Fruit fly (Drosophila melanogaster): ENCODE results near the gene Pi4KIIIalpha.

Gene Pi4KIIIalpha

DNA sequence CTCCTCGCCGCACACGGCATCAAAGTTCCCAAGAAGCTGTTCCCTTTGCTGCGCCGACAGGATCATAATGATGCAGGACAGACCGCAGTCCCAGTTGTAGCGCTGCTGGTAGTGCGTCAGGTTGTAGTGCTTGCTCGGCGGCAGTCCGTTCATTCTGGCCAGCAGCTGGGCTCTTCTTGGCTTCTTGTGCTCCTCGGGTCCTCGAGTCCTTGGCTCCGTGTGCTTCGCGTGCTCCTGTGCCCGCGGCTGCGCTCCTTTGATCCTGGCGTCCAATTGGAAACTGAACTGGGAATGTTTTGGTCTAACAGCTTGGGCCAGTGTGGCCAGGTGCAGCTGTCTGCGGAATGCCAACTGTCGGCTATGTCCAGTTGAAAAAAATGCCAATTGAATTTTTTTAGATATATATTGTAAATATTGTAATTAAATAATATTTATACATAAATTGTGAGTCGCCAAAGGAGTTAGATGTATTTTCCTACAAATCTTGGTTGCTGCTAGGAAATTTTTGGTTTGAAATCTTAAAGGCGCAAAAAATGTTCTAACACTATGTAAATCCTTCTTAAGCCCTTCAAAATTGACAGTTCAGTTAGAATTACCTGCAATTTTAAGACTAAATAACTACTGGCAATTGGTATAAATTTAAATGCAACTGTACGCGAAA lies 39.4 kb upstream of the Pi4KIIIalpha start, which contains the start of gene CG13760:
TSS of gene CG13760 (minus strand) at position 645 of the 661 bp plus-strand sequence.
- peak; percentile 56 for TF ChIP-seq Elba2 (GFP tag; optimal IDR thresholded peaks at IDR 0.05)
- peak; percentile 6 for TF ChIP-seq ind (GFP tag; optimal IDR thresholded peaks at IDR 0.05)
- peak; percentile 55 for TF ChIP-seq MBD-R2 (GFP tag; IDR thresholded peaks at IDR 0.05)
- TF ChIP-seq nom (GFP tag; optimal IDR thresholded peaks at IDR 0.05): peak; percentile 13
- TF ChIP-seq phol (tag; optimal IDR thresholded peaks at IDR 0.05): peak; percentile 63
- no peak for TF ChIP-seq shn (GFP tag; optimal IDR thresholded peaks at IDR 0.05)
- peak; percentile 14 for TF ChIP-seq CG4424 (GFP tag; optimal IDR thresholded peaks at IDR 0.05)
- TF ChIP-seq MESR4 (GFP tag; optimal IDR thresholded peaks at IDR 0.05): peak; percentile 53
- peak; percentile 48 for TF ChIP-seq CG14710 (tag; optimal IDR thresholded peaks at IDR 0.05)
- peak; percentile 20 for TF ChIP-seq pzg (GFP tag; optimal IDR thresholded peaks at IDR 0.05)
- 0 out of 3 replicates have a peak, but pooled peaks have one; percentile 8 for TF ChIP-seq HLH4C (GFP tag; IDR thresholded peaks at IDR 0.05; ENCODE audit: partially characterized antibody)
- peak; percentile 46 for TF ChIP-seq Med (GFP tag)
- no peak for TF ChIP-seq CG31441 (GFP tag; IDR thresholded peaks at IDR 0.05)
- peak; percentile 8 for TF ChIP-seq CoRest (tag; optimal IDR thresholded peaks at IDR 0.05)
- TF ChIP-seq CG13775 (GFP tag; optimal IDR thresholded peaks at IDR 0.05): no peak
- no peak for TF ChIP-seq pan (optimal IDR thresholded peaks at IDR 0.05)
- peak in 1 of 2 experiments; percentile 15 for TF ChIP-seq pan (GFP tag; optimal IDR thresholded peaks at IDR 0.05 in 1 of 2, IDR thresholded peaks at IDR 0.05 in 1 of 2)
- no peak for TF ChIP-seq Asciz (GFP tag; optimal IDR thresholded peaks at IDR 0.05)
- TF ChIP-seq CG31388 (GFP tag; optimal IDR thresholded peaks at IDR 0.05): no peak
- peak; percentile 6 for TF ChIP-seq CG11504 (tag; optimal IDR thresholded peaks at IDR 0.05)
- TF ChIP-seq ssp (GFP tag; IDR thresholded peaks at IDR 0.05): no peak
- TF ChIP-seq CG1602 (GFP tag; optimal IDR thresholded peaks at IDR 0.05): peak; percentile 2
- TF ChIP-seq Scr (GFP tag; IDR thresholded peaks at IDR 0.05; ENCODE audit: partially characterized antibody): 0 out of 2 replicates have a peak, but pooled peaks have one; percentile 20
- peak; percentile 30 for TF ChIP-seq nmo (GFP tag; optimal IDR thresholded peaks at IDR 0.05)
- TF ChIP-seq trem (tag; optimal IDR thresholded peaks at IDR 0.05): peak; percentile 71
- peak; percentile 13; the same call in 1 of the 2 replicates for TF ChIP-seq amos (GFP tag; IDR thresholded peaks at IDR 0.05; ENCODE audit: partially characterized antibody)
- TF ChIP-seq CG7839 (tag; optimal IDR thresholded peaks at IDR 0.05): peak; percentile 5
- TF ChIP-seq twi (tag; optimal IDR thresholded peaks at IDR 0.05): no peak
- no peak for TF ChIP-seq CG12219 (GFP tag; optimal IDR thresholded peaks at IDR 0.05)
- TF ChIP-seq insv (GFP tag; optimal IDR thresholded peaks at IDR 0.05): peak in 1 of 2 experiments; percentile 88
- TF ChIP-seq bbx (GFP tag; IDR thresholded peaks at IDR 0.05; ENCODE audit: partially characterized antibody): peak; percentile 28; the same call in 1 of the 2 replicates
- peak; percentile 3 for TF ChIP-seq CG12391 (tag; optimal IDR thresholded peaks at IDR 0.05)
- TF ChIP-seq CG10267 (tag; optimal IDR thresholded peaks at IDR 0.05): peak; percentile 19
- peak; percentile 0 for TF ChIP-seq CG12155 (GFP tag; optimal IDR thresholded peaks at IDR 0.05)
- 0 out of 2 replicates have a peak, but pooled peaks have one; percentile 38 for TF ChIP-seq CG3847 (GFP tag; IDR thresholded peaks at IDR 0.05)

- TF ChIP-seq CG11456 (GFP tag; IDR thresholded peaks at IDR 0.05) (no peak), Scr (GFP tag; IDR thresholded peaks at IDR 0.05; ENCODE audit: partially characterized antibody) (0 out of 2 replicates have a peak, but pooled peaks have one; percentile 9), ems (GFP tag; optimal IDR thresholded peaks at IDR 0.05) (no peak), CG9797 (GFP tag; optimal IDR thresholded peaks at IDR 0.05) (peak; percentile 67), Elba2 (GFP tag; optimal IDR thresholded peaks at IDR 0.05) (no peak), Myb (GFP tag; optimal IDR thresholded peaks at IDR 0.05) (peak; percentile 67), Dp (GFP tag; optimal IDR thresholded peaks at IDR 0.05) (peak; percentile 38), CG3726 (GFP tag; IDR thresholded peaks at IDR 0.05) (no peak), tin (GFP tag; optimal IDR thresholded peaks at IDR 0.05) (no peak), H2.0 (GFP tag; IDR thresholded peaks at IDR 0.05) (no peak), Doc2 (GFP tag; IDR thresholded peaks at IDR 0.05) (no peak), ewg (GFP tag; optimal IDR thresholded peaks at IDR 0.05) (no peak), CG12659 (GFP tag; optimal IDR thresholded peaks at IDR 0.05) (no peak), CG12155 (GFP tag; optimal IDR thresholded peaks at IDR 0.05) (no peak), CG4617 (GFP tag; optimal IDR thresholded peaks at IDR 0.05; ENCODE audit: borderline replicate concordance) (peak; percentile 25), CG4854 (GFP tag; optimal IDR thresholded peaks at IDR 0.05) (no peak), CG3065 (GFP tag; optimal IDR thresholded peaks at IDR 0.05) (no peak), pum (GFP tag; optimal IDR thresholded peaks at IDR 0.05) (no peak)
These were observed 38.9 kb upstream of the Pi4KIIIalpha start, which contains the start of gene wds for dm6 chrX:2585716-2586082. TSS of gene wds (plus strand) at chrX:2585980.
